Fruit fly (Drosophila melanogaster) whole organism, adult: ENCODE measurements around the gene Septin2.

Experiments
- CG33017 ChIP-seq: fragments of 200-800 bp; sonication (Bioruptor generic); optimal IDR thresholded peaks from 2 replicates; lab custom pipeline; 2018; ENCODE audit warnings: missing biosample characterization, mild to moderate bottlenecking, missing genetic modification characterization, moderate library complexity
- CG5204 ChIP-seq: fragments of 200-800 bp; sonication (Bioruptor generic); optimal IDR thresholded peaks from 2 replicates; lab custom pipeline; 2016; ENCODE audit warnings: missing biosample characterization, missing genetic modification characterization
- CG7045 ChIP-seq: fragments of 200-800 bp; sonication (Bioruptor generic); optimal IDR thresholded peaks from 2 replicates; lab custom pipeline; 2017; ENCODE audit warnings: missing biosample characterization, mild to moderate bottlenecking, missing genetic modification characterization
- Hr96 ChIP-seq: fragments of 200-800 bp; sonication (Bioruptor generic); optimal IDR thresholded peaks from 2 replicates; lab custom pipeline; 2016; ENCODE audit warnings: missing biosample characterization, missing genetic modification characterization
- bab1 ChIP-seq: fragments of 200-800 bp; sonication (Bioruptor generic); optimal IDR thresholded peaks from 3 replicates; lab custom pipeline; 2019; ENCODE audit warnings: missing biosample characterization, mild to moderate bottlenecking, missing genetic modification characterization, moderate library complexity
- cnc ChIP-seq, 2 experiments: fragments of >200 bp; optimal IDR thresholded peaks; 2 replicates each; lab custom pipeline; 2017
- kay ChIP-seq: fragments of 200-800 bp; sonication (Bioruptor generic); peaks from one replicate; lab custom pipeline; 2016; ENCODE audit warnings: missing biosample characterization, missing genetic modification characterization, borderline replicate concordance
- pad ChIP-seq: fragments of 200-800 bp; sonication (Bioruptor generic); optimal IDR thresholded peaks from 3 replicates; lab custom pipeline; 2017; ENCODE audit warnings: missing biosample characterization, missing genetic modification characterization, mild to moderate bottlenecking, moderate library complexity, missing genetic modification reagents

dm6 chr3R:20588480-20588785, 277 bp upstream of the Septin2 start, which contains the start of gene Srp72:
- TF ChIP-seq cnc (optimal IDR thresholded peaks at IDR 0.05; lab: Kevin White, UChicago) (no peak), bab1 (peak; percentile 44), CG33017 (tag; lab: Kevin White, UChicago) (peak; percentile 1), Hr96 (GFP tag; lab: Kevin White, UChicago) (no peak), pad (GFP tag; lab: Kevin White, UChicago) (peak; percentile 21), kay (GFP tag; lab: Kevin White, UChicago) (no peak), CG5204 (GFP tag; lab: Kevin White, UChicago) (no peak), CG7045 (peak; percentile 42)
